Worm (Caenorhabditis elegans) whole organism, L1 larva: ENCODE measurements around the gene lro-1.

Experiments used
- dsc-1 ChIP-seq: sonication (generic microtip); optimal IDR thresholded peaks from 2 replicates; lab custom pipeline; 2016; ENCODE audit warnings: mild to moderate bottlenecking, missing genetic modification characterization, missing compliant biosample characterization
- fkh-10 ChIP-seq: sonication (generic microtip); optimal IDR thresholded peaks from 2 replicates; lab custom pipeline; 2017; ENCODE audit warnings: missing biosample characterization, missing genetic modification reagents, missing genetic modification characterization
- grh-1 ChIP-seq: fragments of 200-800 bp; sonication (Bioruptor generic); IDR thresholded peaks from 2 replicates; pipeline ENCODE4 v1.3.6; 2022; ENCODE audit warnings: missing genetic modification reagents, missing genetic modification characterization, missing compliant biosample characterization
- hlh-17 ChIP-seq: fragments of 200-800 bp; sonication (Bioruptor generic); optimal IDR thresholded peaks from 2 replicates; lab custom pipeline; 2018; ENCODE audit warnings: missing genetic modification characterization, mild to moderate bottlenecking, missing compliant biosample characterization, moderate library complexity, borderline replicate concordance
- lin-39 ChIP-seq: fragments of 150-350 bp; optimal IDR thresholded peaks from 2 replicates; lab custom pipeline; 2014; ENCODE audit warnings: missing biosample characterization, missing genetic modification reagents, missing genetic modification characterization
- mdl-1 ChIP-seq, 2 experiments: fragments of 150-350 bp; optimal IDR thresholded peaks; 2 replicates each; lab custom pipeline; 2014 to 2017; ENCODE audit warnings: missing biosample characterization in 2 of 2, missing genetic modification characterization in 2 of 2, inconsistent platforms in 1 of 2
- pqm-1 ChIP-seq: sonication (generic microtip); optimal IDR thresholded peaks from 3 replicates; lab custom pipeline; 2017; ENCODE audit warnings: missing biosample characterization, missing genetic modification characterization
- zip-4 ChIP-seq: fragments of 200-800 bp; sonication (Bioruptor generic); optimal IDR thresholded peaks from 2 replicates; lab custom pipeline; 2018; ENCODE audit warnings: mild to moderate bottlenecking, missing genetic modification characterization, moderate library complexity, missing compliant biosample characterization

- TF ChIP-seq grh-1 (GFP tag; lab: Robert Waterston, UW) (no peak), mdl-1 (tag; optimal IDR thresholded peaks at IDR 0.05; lab: Kevin White, UChicago) (no peak), fkh-10 (no peak), pqm-1 (tag; lab: Kevin White, UChicago) (no peak), hlh-17 (GFP tag; lab: Kevin White, UChicago) (no peak), zip-4 (GFP tag; lab: Kevin White, UChicago) (no peak), dsc-1 (tag; lab: Kevin White, UChicago) (no peak), lin-39 (tag; lab: Kevin White, UChicago) (no peak)
Observed at ce11 chrX:6286154-6286553, 14.3 kb downstream of the lro-1 start.
